Fruit fly (Drosophila melanogaster): Measurements from ENCODE around the gene CCT4.

CCT4 gene

DNA sequence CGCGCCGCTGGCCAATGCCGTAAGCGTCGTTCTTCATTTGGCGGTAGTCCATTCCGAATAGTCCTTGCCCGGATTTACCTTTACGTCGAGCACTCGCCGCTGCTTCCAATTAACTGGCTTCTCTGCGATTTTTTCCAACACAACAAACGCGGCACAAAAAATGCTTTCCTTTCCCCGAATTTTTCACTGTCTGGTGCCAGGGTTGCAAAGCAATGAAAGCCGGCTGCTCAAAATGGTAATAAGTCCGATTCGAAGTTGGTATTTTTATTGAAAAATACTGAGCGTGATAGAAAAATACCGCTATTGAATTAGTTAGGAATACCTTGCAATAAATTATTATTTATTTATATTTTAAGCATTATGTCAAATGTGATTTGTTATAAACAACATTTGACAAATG lies 19.5 kb upstream of the CCT4 start (continued):
- TF ChIP-seq Stat92E (GFP tag; optimal IDR thresholded peaks at IDR 0.05) (peak in 1 of 3 experiments; percentile 7), CG8089 (GFP tag; optimal IDR thresholded peaks at IDR 0.05) (no peak), crol (GFP tag; IDR thresholded peaks at IDR 0.05) (peak; percentile 32; the same call in 1 of the 2 replicates), CG18764 (GFP tag; optimal IDR thresholded peaks at IDR 0.05) (no peak), MTF-1 (GFP tag; optimal IDR thresholded peaks at IDR 0.05; ENCODE audit: borderline replicate concordance) (no peak), CG11696 (GFP tag; IDR thresholded peaks at IDR 0.05) (no peak), Dll (GFP tag; IDR thresholded peaks at IDR 0.05; ENCODE audit: partially characterized antibody) (0 out of 4 replicates have a peak, but pooled peaks have one; percentile 48), chinmo (GFP tag; IDR thresholded peaks at IDR 0.05; ENCODE audit: partially characterized antibody) (no peak), wdn (GFP tag; IDR thresholded peaks at IDR 0.05) (no peak), CG6654 (GFP tag; optimal IDR thresholded peaks at IDR 0.05) (no peak), NK7.1 (GFP tag; optimal IDR thresholded peaks at IDR 0.05) (no peak), Lim3 (GFP tag; IDR thresholded peaks at IDR 0.05) (no peak), CG7839 (tag; optimal IDR thresholded peaks at IDR 0.05) (no peak), Oli (tag; optimal IDR thresholded peaks at IDR 0.05) (no peak), CG2202 (tag; optimal IDR thresholded peaks at IDR 0.05) (no peak), Xrp1 (GFP tag; IDR thresholded peaks at IDR 0.05) (no peak), CG17385 (GFP tag; optimal IDR thresholded peaks at IDR 0.05) (no peak), nmo (GFP tag; optimal IDR thresholded peaks at IDR 0.05) (no peak), twi (tag; optimal IDR thresholded peaks at IDR 0.05) (no peak), MESR4 (GFP tag; optimal IDR thresholded peaks at IDR 0.05) (peak; percentile 83), CG4424 (GFP tag; optimal IDR thresholded peaks at IDR 0.05) (no peak), Med (GFP tag) (no peak), CG32532 (GFP tag; IDR thresholded peaks at IDR 0.05) (no peak), CG10267 (tag; optimal IDR thresholded peaks at IDR 0.05) (peak; percentile 64), Ets65A (GFP tag) (no peak), wek (GFP tag; optimal IDR thresholded peaks at IDR 0.05) (no peak), nerfin-2 (GFP tag; IDR thresholded peaks at IDR 0.05; ENCODE audit: partially characterized antibody) (peak; percentile 11; the same call in 1 of the 2 replicates), Neu2 (GFP tag; optimal IDR thresholded peaks at IDR 0.05; ENCODE audit: borderline replicate concordance) (no peak), CHES-1-like (GFP tag; optimal IDR thresholded peaks at IDR 0.05) (no peak), grau (tag; optimal IDR thresholded peaks at IDR 0.05) (no peak), ci (GFP tag; IDR thresholded peaks at IDR 0.05) (no peak), Six4 (GFP tag; optimal IDR thresholded peaks at IDR 0.05) (no peak), bowl (GFP tag; IDR thresholded peaks at IDR 0.05) (no peak), Deaf1 (tag; optimal IDR thresholded peaks at IDR 0.05) (no peak), ap (GFP tag; IDR thresholded peaks at IDR 0.05) (no peak), CG14667 (GFP tag; IDR thresholded peaks at IDR 0.05) (no peak), CG17186 (GFP tag; optimal IDR thresholded peaks at IDR 0.05) (no peak), trem (tag; optimal IDR thresholded peaks at IDR 0.05) (peak; percentile 69), YL-1 (GFP tag; optimal IDR thresholded peaks at IDR 0.05) (peak; percentile 65), CG15479 (GFP tag; optimal IDR thresholded peaks at IDR 0.05) (no peak), CG2129 (GFP tag; IDR thresholded peaks at IDR 0.05; ENCODE audit: partially characterized antibody) (no peak), H15 (GFP tag; IDR thresholded peaks at IDR 0.05) (no peak), gfzf (GFP tag; optimal IDR thresholded peaks at IDR 0.05) (peak; percentile 68), knrl (GFP tag; IDR thresholded peaks at IDR 0.05; ENCODE audit: partially characterized antibody) (0 out of 3 replicates have a peak, but pooled peaks have one; percentile 3), lbe (GFP tag; optimal IDR thresholded peaks at IDR 0.05) (no peak), CG13287 (GFP tag; IDR thresholded peaks at IDR 0.05; ENCODE audit: partially characterized antibody) (peak; percentile 30; the same call in 1 of the 2 replicates), Bteb2 (GFP tag; optimal IDR thresholded peaks at IDR 0.05) (no peak), cas (GFP tag; IDR thresholded peaks at IDR 0.05) (no peak), croc (GFP tag; conservative IDR thresholded peaks at IDR 0.05) (no peak), lov (optimal IDR thresholded peaks at IDR 0.05) (no peak), lov (GFP tag; IDR thresholded peaks at IDR 0.05) (no peak)

Measured in whole organism, embryonic.